Worm (Caenorhabditis elegans): Measurements from ENCODE around the gene ugt-63.

The ugt-63 gene

DNA sequence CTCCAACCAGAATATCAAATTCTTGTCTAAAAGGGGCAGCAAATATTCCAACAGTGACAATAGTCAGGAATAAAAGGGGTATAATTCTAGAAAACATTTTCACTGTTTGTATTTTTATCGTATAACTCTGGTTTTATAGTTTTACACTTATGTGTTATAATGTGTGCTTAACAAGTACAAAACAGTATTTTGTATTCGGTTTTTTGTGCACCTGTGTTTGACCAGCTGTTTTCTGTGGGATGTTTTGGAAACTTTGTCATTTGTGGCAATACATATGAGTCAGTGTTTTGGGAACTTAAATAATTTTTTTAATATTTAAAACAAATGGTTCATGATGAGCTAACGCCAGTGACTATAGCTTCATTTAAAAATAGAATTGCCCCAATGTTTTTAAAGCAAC lies 35.8 kb upstream of the ugt-63 start, which contains the start of gene F14F9.6:
Gene F14F9.6 (minus strand): TSS at position 101 of the 400 bp plus-strand sequence.
- TF ChIP-seq nhr-12 (tag; optimal IDR thresholded peaks at IDR 0.05) (no peak), sem-4 (tag; optimal IDR thresholded peaks at IDR 0.05) (no peak), ztf-4 (tag; optimal IDR thresholded peaks at IDR 0.05) (no peak), unc-62 (GFP tag; optimal IDR thresholded peaks at IDR 0.05) (no peak), nhr-6 (tag; optimal IDR thresholded peaks at IDR 0.05) (no peak), nhr-129 (tag; optimal IDR thresholded peaks at IDR 0.05) (no peak), dmd-4 (tag; optimal IDR thresholded peaks at IDR 0.05) (no peak), sma-9 (GFP tag; optimal IDR thresholded peaks at IDR 0.05) (no peak), sma-9 (tag; optimal IDR thresholded peaks at IDR 0.05) (no peak), ZK546.5 (tag; optimal IDR thresholded peaks at IDR 0.05) (no peak), aly-2 (tag; optimal IDR thresholded peaks at IDR 0.05) (no peak), ama-1 (optimal IDR thresholded peaks at IDR 0.05) (no peak), ceh-82 (tag; optimal IDR thresholded peaks at IDR 0.05) (no peak), ceh-16 (tag; optimal IDR thresholded peaks at IDR 0.05) (no peak), zag-1 (tag; optimal IDR thresholded peaks at IDR 0.05) (no peak), egl-27 (tag; optimal IDR thresholded peaks at IDR 0.05) (no peak)

DNA sequence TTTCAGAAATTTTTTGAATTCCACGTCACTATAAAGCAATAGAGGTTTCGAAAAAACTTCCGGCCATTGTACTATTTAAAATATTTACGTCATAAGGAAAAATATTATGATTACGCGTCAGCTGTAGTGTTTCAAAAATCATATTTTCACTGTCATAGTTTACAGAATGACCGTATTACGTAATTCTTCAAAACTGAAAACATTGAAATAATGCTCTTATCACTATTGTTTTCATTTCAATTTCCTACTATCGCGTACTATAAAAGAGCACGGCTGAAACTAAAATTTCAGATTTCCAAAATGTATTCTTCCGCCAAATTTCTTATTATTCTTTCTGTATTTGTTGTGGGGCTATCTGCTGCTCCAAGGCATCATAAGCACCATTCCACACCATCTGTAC lies 34.0 kb upstream of the ugt-63 start, which contains the start of gene F14F9.2:
Gene F14F9.2 (plus strand): TSS at position 301 of the 400 bp plus-strand sequence.
- TF ChIP-seq sma-3 (GFP tag; optimal IDR thresholded peaks at IDR 0.05), result no peak
- no peak for TF ChIP-seq lin-39 (tag; optimal IDR thresholded peaks at IDR 0.05)
- TF ChIP-seq sem-4 (tag; optimal IDR thresholded peaks at IDR 0.05), result no peak
- no peak for TF ChIP-seq mab-5 (tag; optimal IDR thresholded peaks at IDR 0.05)
- TF ChIP-seq egl-27 (tag; optimal IDR thresholded peaks at IDR 0.05), result no peak
- no peak for TF ChIP-seq C34F6.9 (tag; optimal IDR thresholded peaks at IDR 0.05)
- no peak for TF ChIP-seq snpc-4 (tag; optimal IDR thresholded peaks at IDR 0.05)
- no peak for TF ChIP-seq ZK546.5 (tag; optimal IDR thresholded peaks at IDR 0.05)
- TF ChIP-seq elt-1 (tag; optimal IDR thresholded peaks at IDR 0.05), result no peak
- no peak for TF ChIP-seq nhr-10 (tag; optimal IDR thresholded peaks at IDR 0.05)
- no peak for TF ChIP-seq ceh-16 (tag; optimal IDR thresholded peaks at IDR 0.05)
- no peak for TF ChIP-seq ceh-82 (tag; optimal IDR thresholded peaks at IDR 0.05)
- no peak for TF ChIP-seq unc-39 (tag; optimal IDR thresholded peaks at IDR 0.05)
- TF ChIP-seq fos-1 (tag; optimal IDR thresholded peaks at IDR 0.05), result no peak
- no peak for TF ChIP-seq ztf-4 (tag; optimal IDR thresholded peaks at IDR 0.05)

DNA sequence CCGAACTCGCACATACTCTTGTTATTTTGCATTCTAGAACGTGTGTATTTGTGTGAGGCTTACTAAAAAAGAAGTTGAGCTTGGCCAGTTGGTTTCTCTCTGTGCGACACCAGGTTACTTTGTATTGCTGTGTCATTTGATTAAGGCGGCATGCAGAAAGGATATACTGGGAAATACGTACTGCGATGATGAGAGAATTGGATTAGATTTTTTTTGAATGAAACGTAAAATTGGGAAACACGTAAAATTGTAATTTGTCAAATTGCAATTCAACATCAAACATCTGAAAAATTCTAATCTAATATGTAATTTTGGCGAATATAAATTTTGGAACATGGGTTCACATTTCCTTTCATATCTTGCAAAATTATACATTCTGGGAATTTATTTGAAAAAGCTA lies 33.2 kb upstream of the ugt-63 start, which contains the start of gene srh-129:
Gene srh-129 (minus strand): TSS at position 101 of the 400 bp plus-strand sequence.
- TF ChIP-seq nhr-6 (tag; optimal IDR thresholded peaks at IDR 0.05) (no peak), nhr-11 (tag; optimal IDR thresholded peaks at IDR 0.05) (no peak), ZK546.5 (tag; optimal IDR thresholded peaks at IDR 0.05) (no peak), mbf-1 (tag; optimal IDR thresholded peaks at IDR 0.05) (no peak), R02D3.7 (tag; optimal IDR thresholded peaks at IDR 0.05) (no peak), nhr-23 (tag; optimal IDR thresholded peaks at IDR 0.05) (no peak)

DNA sequence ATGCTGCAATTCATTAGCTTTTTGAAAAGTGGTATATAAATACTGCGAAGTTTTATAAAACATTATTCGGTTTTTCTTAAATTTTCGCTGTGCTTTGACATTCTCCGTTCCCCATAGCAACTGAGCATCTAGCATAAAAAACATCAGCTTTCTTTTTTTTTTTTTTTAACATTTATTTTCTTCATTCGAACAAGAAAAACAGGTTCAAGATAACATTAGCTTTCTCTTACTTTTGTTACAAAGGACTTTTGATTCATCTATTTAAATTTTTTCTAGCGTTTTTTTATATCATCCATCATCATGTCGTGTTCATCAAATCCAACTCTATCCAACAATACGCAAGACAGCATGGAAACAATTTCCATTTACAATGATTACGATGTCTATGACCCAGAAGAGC lies 27.3 kb upstream of the ugt-63 start, which contains the start of gene F14F9.3:
Gene F14F9.3 (plus strand): TSS at position 301 of the 400 bp plus-strand sequence.
- no peak for TF ChIP-seq C34F6.9 (tag; optimal IDR thresholded peaks at IDR 0.05)
- TF ChIP-seq fos-1 (tag; optimal IDR thresholded peaks at IDR 0.05), result no peak
- no peak for TF ChIP-seq egl-27 (tag; optimal IDR thresholded peaks at IDR 0.05)
- TF ChIP-seq alr-1 (tag; optimal IDR thresholded peaks at IDR 0.05), result no peak
- no peak for TF ChIP-seq ztf-1 (GFP tag; conservative IDR thresholded peaks at IDR 0.05)
- no peak for TF ChIP-seq nhr-21 (tag; optimal IDR thresholded peaks at IDR 0.05)
- no peak for TF ChIP-seq aly-2 (tag; optimal IDR thresholded peaks at IDR 0.05)

DNA sequence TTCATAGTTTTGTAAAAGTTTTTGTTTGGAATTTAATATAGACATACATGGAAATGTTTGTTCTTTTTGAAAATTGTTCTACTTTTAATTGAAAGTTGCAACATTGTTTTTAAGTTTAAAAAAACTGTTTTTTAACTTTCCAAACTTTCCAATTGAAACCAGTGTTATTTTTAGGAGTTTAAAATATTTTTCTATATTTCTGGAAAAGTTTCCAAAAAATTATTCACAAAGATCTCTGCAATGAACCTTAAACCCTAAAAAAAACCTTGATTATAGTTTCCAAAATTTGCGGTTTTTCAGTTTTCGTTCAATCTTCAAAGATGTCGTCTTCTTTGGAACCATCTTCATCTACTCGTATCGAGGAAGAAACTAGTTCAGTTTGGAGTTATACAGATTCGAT lies 21.9 kb upstream of the ugt-63 start, which contains the start of gene F14F9.4:
Gene F14F9.4 (plus strand): TSS at position 301 of the 400 bp plus-strand sequence.
- TF ChIP-seq aly-2 (tag; optimal IDR thresholded peaks at IDR 0.05) (no peak), crh-2 (tag; optimal IDR thresholded peaks at IDR 0.05) (no peak), Y55F3AM.14 (GFP tag; optimal IDR thresholded peaks at IDR 0.05) (no peak), nhr-23 (tag; optimal IDR thresholded peaks at IDR 0.05) (no peak), nhr-237 (tag; optimal IDR thresholded peaks at IDR 0.05) (no peak), lsy-2 (tag; optimal IDR thresholded peaks at IDR 0.05) (no peak), elt-1 (tag; optimal IDR thresholded peaks at IDR 0.05) (no peak), lin-13 (GFP tag; optimal IDR thresholded peaks at IDR 0.05) (no peak), mab-5 (tag; optimal IDR thresholded peaks at IDR 0.05) (no peak), ceh-16 (tag; optimal IDR thresholded peaks at IDR 0.05) (no peak), sem-4 (tag; optimal IDR thresholded peaks at IDR 0.05) (no peak), nhr-25 (tag; optimal IDR thresholded peaks at IDR 0.05) (no peak), alr-1 (tag; optimal IDR thresholded peaks at IDR 0.05) (no peak), unc-62 (GFP tag; optimal IDR thresholded peaks at IDR 0.05) (no peak)
